Worm (Caenorhabditis elegans) whole organism, L2 larva: ENCODE results near the gene pes-4.

Experiments
- C34F6.9 ChIP-seq: fragments of 150-350 bp; optimal IDR thresholded peaks from 2 replicates; lab custom pipeline; 2014; ENCODE audit warnings: missing biosample characterization, missing genetic modification characterization
- F13H6.1 ChIP-seq: sonication (generic microtip); optimal IDR thresholded peaks from 2 replicates; lab custom pipeline; 2016; ENCODE audit warnings: missing genetic modification characterization, missing compliant biosample characterization
- R02D3.7 ChIP-seq: fragments of 150-350 bp; optimal IDR thresholded peaks from 2 replicates; lab custom pipeline; 2014; ENCODE audit warnings: missing biosample characterization, missing genetic modification characterization
- ZK546.5 ChIP-seq: sonication (generic microtip); optimal IDR thresholded peaks from 2 replicates; lab custom pipeline; 2017; ENCODE audit warnings: missing biosample characterization, missing genetic modification characterization
- alr-1 ChIP-seq: fragments of 150-350 bp; optimal IDR thresholded peaks from 2 replicates; lab custom pipeline; 2014; ENCODE audit warnings: missing biosample characterization, missing genetic modification characterization
- blmp-1 ChIP-seq: sonication (generic microtip); optimal IDR thresholded peaks from 2 replicates; lab custom pipeline; 2017; ENCODE audit warnings: missing genetic modification characterization, mild to moderate bottlenecking, missing compliant biosample characterization, antibody characterized with exemption, moderate library complexity; ENCODE audit not compliant: insufficient read depth
- ceh-16 ChIP-seq: fragments of 150-350 bp; optimal IDR thresholded peaks from 2 replicates; lab custom pipeline; 2014; ENCODE audit warnings: missing biosample characterization, missing genetic modification characterization
- ceh-82 ChIP-seq: fragments of 150-350 bp; optimal IDR thresholded peaks from 2 replicates; lab custom pipeline; 2014; ENCODE audit warnings: missing biosample characterization, missing genetic modification characterization
- crh-2 ChIP-seq: sonication (generic microtip); optimal IDR thresholded peaks from 2 replicates; lab custom pipeline; 2017; ENCODE audit warnings: missing biosample characterization, missing genetic modification characterization
- dmd-4 ChIP-seq: sonication (generic microtip); optimal IDR thresholded peaks from 2 replicates; lab custom pipeline; 2017; ENCODE audit warnings: missing biosample characterization, missing genetic modification characterization
- egl-27 ChIP-seq: sonication (generic microtip); optimal IDR thresholded peaks from 3 replicates; lab custom pipeline; 2017; ENCODE audit warnings: missing biosample characterization, missing genetic modification reagents, missing genetic modification characterization
- elt-1 ChIP-seq: fragments of 150-350 bp; optimal IDR thresholded peaks from 2 replicates; lab custom pipeline; 2014; ENCODE audit warnings: missing biosample characterization, missing genetic modification characterization
- fos-1 ChIP-seq: fragments of 150-350 bp; optimal IDR thresholded peaks from 2 replicates; lab custom pipeline; 2014; ENCODE audit warnings: missing biosample characterization, missing genetic modification characterization
- lin-11 ChIP-seq: fragments of 150-350 bp; sonication (generic microtip); optimal IDR thresholded peaks from 2 replicates; lab custom pipeline; 2014; ENCODE audit warnings: missing biosample characterization, missing genetic modification characterization, inconsistent platforms, mixed read lengths
- lsy-2 ChIP-seq, 2 experiments: fragments of 150-350 bp in 1 of 2; sonication (generic microtip) in 1 of 2; optimal IDR thresholded peaks; 2 replicates each; lab custom pipeline; 2014 to 2017; ENCODE audit warnings: missing biosample characterization in 2 of 2, missing genetic modification characterization in 2 of 2
- mab-5 ChIP-seq: fragments of 150-350 bp; optimal IDR thresholded peaks from 2 replicates; lab custom pipeline; 2014; ENCODE audit warnings: missing biosample characterization, missing genetic modification characterization
- mbf-1 ChIP-seq: sonication (generic microtip); optimal IDR thresholded peaks from 2 replicates; lab custom pipeline; 2017; ENCODE audit warnings: missing biosample characterization, missing genetic modification characterization
- mdl-1 ChIP-seq, 2 experiments: fragments of 150-350 bp in 1 of 2; sonication (generic microtip) in 1 of 2; optimal IDR thresholded peaks; 2 replicates each; lab custom pipeline; 2017; ENCODE audit warnings: missing biosample characterization in 2 of 2, missing genetic modification characterization in 2 of 2
- nhr-10 ChIP-seq: sonication (generic microtip); optimal IDR thresholded peaks from 2 replicates; lab custom pipeline; 2017; ENCODE audit warnings: missing biosample characterization, missing genetic modification characterization
- nhr-129 ChIP-seq: fragments of 150-350 bp; optimal IDR thresholded peaks from 2 replicates; lab custom pipeline; 2014; ENCODE audit warnings: missing biosample characterization, missing genetic modification characterization
- nhr-23 ChIP-seq: fragments of 150-350 bp; optimal IDR thresholded peaks from 2 replicates; lab custom pipeline; 2014; ENCODE audit warnings: missing biosample characterization, missing genetic modification reagents, missing genetic modification characterization
- nhr-25 ChIP-seq: fragments of 150-350 bp; sonication (generic microtip); optimal IDR thresholded peaks from 3 replicates; lab custom pipeline; 2014; ENCODE audit warnings: missing biosample characterization, missing genetic modification characterization
- nhr-77 ChIP-seq: fragments of 150-350 bp; optimal IDR thresholded peaks from 2 replicates; lab custom pipeline; 2014; ENCODE audit warnings: missing biosample characterization, missing genetic modification characterization
- peb-1 ChIP-seq: fragments of 150-350 bp; optimal IDR thresholded peaks from 2 replicates; lab custom pipeline; 2014; ENCODE audit warnings: missing biosample characterization, missing genetic modification characterization
- sem-4 ChIP-seq: fragments of 150-350 bp; optimal IDR thresholded peaks from 2 replicates; lab custom pipeline; 2014; ENCODE audit warnings: missing biosample characterization, missing genetic modification reagents, missing genetic modification characterization
- skn-1 ChIP-seq: sonication (generic microtip); optimal IDR thresholded peaks from 2 replicates; lab custom pipeline; 2017; ENCODE audit warnings: missing biosample characterization, missing genetic modification characterization
- sma-9 ChIP-seq, 2 experiments: fragments of 150-350 bp in 1 of 2; sonication (generic microtip) in 1 of 2; optimal IDR thresholded peaks; 2 replicates each; lab custom pipeline; 2014 to 2016; ENCODE audit warnings: missing genetic modification characterization in 2 of 2, mild to moderate bottlenecking in 1 of 2, missing biosample characterization in 1 of 2, missing compliant biosample characterization in 1 of 2, missing genetic modification reagents in 1 of 2, moderate library complexity in 1 of 2
- unc-39 ChIP-seq: fragments of 150-350 bp; optimal IDR thresholded peaks from 2 replicates; lab custom pipeline; 2014; ENCODE audit warnings: missing biosample characterization, missing genetic modification characterization
- unc-62 ChIP-seq: fragments of 150-350 bp; optimal IDR thresholded peaks from 2 replicates; lab custom pipeline; 2014; ENCODE audit warnings: missing biosample characterization, missing genetic modification reagents, missing genetic modification characterization
- ztf-1 ChIP-seq: fragments of 200-800 bp; sonication (Bioruptor generic); conservative IDR thresholded peaks from 2 replicates; pipeline ENCODE4 v1.3.6; 2022; ENCODE audit warnings: missing genetic modification characterization, missing compliant biosample characterization
- ztf-11 ChIP-seq: sonication (generic microtip); optimal IDR thresholded peaks from 2 replicates; lab custom pipeline; 2017; ENCODE audit warnings: missing biosample characterization, missing genetic modification characterization
- ztf-4 ChIP-seq: fragments of 150-350 bp; optimal IDR thresholded peaks from 2 replicates; lab custom pipeline; 2014; ENCODE audit warnings: missing biosample characterization, missing genetic modification characterization

Gene pes-4

DNA sequence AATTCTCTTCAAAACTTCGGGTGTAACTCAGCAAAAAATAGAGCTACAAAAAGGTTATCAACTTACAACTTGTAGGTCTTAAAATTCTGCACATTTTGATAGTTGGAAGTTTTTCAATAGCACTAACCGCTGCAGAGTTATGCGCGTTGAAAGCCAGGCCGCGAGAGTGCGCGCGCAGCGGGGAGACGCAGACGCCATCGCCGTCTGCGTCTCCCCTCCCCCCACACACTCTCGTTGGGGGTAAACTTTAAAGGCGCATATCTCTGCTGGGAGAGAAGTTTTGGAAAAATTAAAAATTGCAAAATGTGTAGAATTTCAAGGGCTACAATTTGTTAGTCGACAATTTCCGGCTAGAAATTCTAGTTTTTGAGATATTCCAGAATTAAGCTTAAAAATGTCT, 564 bp downstream of the pes-4 start:
- no peak for TF ChIP-seq nhr-77 (tag; lab: Kevin White, UChicago)
- TF ChIP-seq lin-11 (tag; lab: Kevin White, UChicago): no peak
- TF ChIP-seq ztf-1 (GFP tag; lab: Robert Waterston, UW): no peak
- no peak for TF ChIP-seq ZK546.5
- no peak for TF ChIP-seq mdl-1 (tag; optimal IDR thresholded peaks at IDR 0.05; lab: Kevin White, UChicago)
- TF ChIP-seq unc-39: no peak
- no peak for TF ChIP-seq peb-1 (tag; lab: Kevin White, UChicago)
- no peak for TF ChIP-seq blmp-1 (tag; lab: Kevin White, UChicago)
- no peak for TF ChIP-seq nhr-25 (tag; lab: Kevin White, UChicago)
- no peak for TF ChIP-seq ztf-4 (tag; lab: Kevin White, UChicago)
- no peak for TF ChIP-seq nhr-10
- TF ChIP-seq, all 48 proteins: peak for 0

ce11 chrIII:1228593-1228992, 1.5 kb downstream of the pes-4 start:
- no peak for TF ChIP-seq mab-5 (tag; lab: Kevin White, UChicago)
- no peak for TF ChIP-seq dmd-4 (tag; lab: Kevin White, UChicago)
- TF ChIP-seq skn-1: no peak
- no peak for TF ChIP-seq C34F6.9
- TF ChIP-seq alr-1: no peak
- TF ChIP-seq unc-62: no peak
- TF ChIP-seq sma-9 (GFP tag; optimal IDR thresholded peaks at IDR 0.05; lab: Kevin White, UChicago): no peak
- TF ChIP-seq sma-9 (tag; optimal IDR thresholded peaks at IDR 0.05; lab: Kevin White, UChicago): no peak
- TF ChIP-seq crh-2 (tag; lab: Kevin White, UChicago): no peak
- no peak for TF ChIP-seq blmp-1 (tag; lab: Kevin White, UChicago)

DNA sequence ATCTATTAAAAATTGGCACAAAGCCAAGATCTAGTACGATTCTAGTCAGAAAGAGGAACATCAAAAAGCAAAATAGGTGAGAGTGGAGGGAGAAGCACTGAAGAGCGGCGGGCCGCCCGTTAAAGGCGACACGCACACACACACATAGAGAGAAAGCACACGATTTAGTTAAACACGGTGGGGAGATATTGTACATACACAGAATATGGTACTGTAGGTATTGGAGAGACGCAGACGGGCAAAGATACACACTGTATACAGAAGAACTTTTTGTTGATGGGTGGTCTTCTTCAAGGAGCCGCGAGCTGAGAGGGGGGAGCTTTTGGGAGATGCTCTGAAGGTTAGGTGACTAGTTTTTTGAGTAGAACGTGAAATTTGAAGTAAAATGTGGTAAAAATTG, 3.8 kb downstream of the pes-4 start:
- TF ChIP-seq blmp-1 (tag; lab: Kevin White, UChicago): no peak
- TF ChIP-seq nhr-23: no peak
- no peak for TF ChIP-seq ZK546.5
- no peak for TF ChIP-seq mbf-1 (tag; lab: Kevin White, UChicago)
- no peak for TF ChIP-seq nhr-77 (tag; lab: Kevin White, UChicago)
- peak; percentile 14 for TF ChIP-seq nhr-129 (tag; lab: Kevin White, UChicago)
- TF ChIP-seq sma-9 (GFP tag; optimal IDR thresholded peaks at IDR 0.05; lab: Kevin White, UChicago): peak; percentile 24
- TF ChIP-seq sma-9 (tag; optimal IDR thresholded peaks at IDR 0.05; lab: Kevin White, UChicago): no peak
- TF ChIP-seq F13H6.1 (tag; lab: Kevin White, UChicago): peak; percentile 54
- TF ChIP-seq egl-27 (tag; lab: Kevin White, UChicago): no peak
- no peak for TF ChIP-seq C34F6.9
- TF ChIP-seq skn-1: no peak
- TF ChIP-seq fos-1 (tag; lab: Kevin White, UChicago): peak; percentile 34
- no peak for TF ChIP-seq ztf-11 (tag; lab: Kevin White, UChicago)

- TF ChIP-seq lsy-2 (tag; optimal IDR thresholded peaks at IDR 0.05; lab: Kevin White, UChicago) (peak in 1 of 2 experiments; percentile 4), unc-39 (no peak)
These were observed 4.5 kb downstream of the pes-4 start for ce11 chrIII:1225595-1225994.

DNA sequence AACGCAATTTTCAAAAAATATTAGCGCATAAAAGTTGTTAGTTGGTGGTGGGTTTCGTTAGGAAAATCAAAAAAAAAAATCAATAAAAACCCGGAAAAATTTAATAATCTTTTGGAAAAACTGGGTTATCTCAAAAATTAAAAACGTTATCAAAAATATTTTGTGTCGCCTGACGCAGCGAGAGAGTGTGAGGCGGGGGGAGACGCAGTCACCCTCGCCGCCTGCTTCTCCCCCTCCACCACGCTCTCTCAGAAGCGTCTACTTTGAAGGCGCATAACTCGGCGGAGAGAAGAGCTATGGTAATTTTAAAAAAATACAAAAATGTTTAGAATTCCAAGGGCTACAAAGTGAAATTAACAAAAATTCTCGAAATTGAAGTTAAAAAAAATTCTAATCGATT, 5.0 kb downstream of the pes-4 start:
- TF ChIP-seq ztf-11 (tag; lab: Kevin White, UChicago) (no peak), ZK546.5 (no peak), ztf-4 (tag; lab: Kevin White, UChicago) (no peak), ceh-16 (tag; lab: Kevin White, UChicago) (no peak), mbf-1 (tag; lab: Kevin White, UChicago) (no peak), nhr-129 (tag; lab: Kevin White, UChicago) (no peak), sem-4 (tag; lab: Kevin White, UChicago) (no peak), unc-62 (no peak), ceh-82 (tag; lab: Kevin White, UChicago) (no peak), nhr-25 (tag; lab: Kevin White, UChicago) (no peak), R02D3.7 (tag; lab: Kevin White, UChicago) (no peak), egl-27 (tag; lab: Kevin White, UChicago) (no peak), crh-2 (tag; lab: Kevin White, UChicago) (no peak), elt-1 (tag; lab: Kevin White, UChicago) (no peak), nhr-10 (no peak)
